Worm (Caenorhabditis elegans) whole organism, L3 larva: ENCODE data around the gene F09E5.3.

Source experiments
- ama-1 ChIP-seq: fragments of 150-350 bp; optimal IDR thresholded peaks from 2 replicates; lab custom pipeline; 2018
- elt-1 ChIP-seq: fragments of 150-350 bp; optimal IDR thresholded peaks from 2 replicates; lab custom pipeline; 2014; ENCODE audit warnings: missing biosample characterization, missing genetic modification characterization
- fos-1 ChIP-seq: fragments of 150-350 bp; optimal IDR thresholded peaks from 2 replicates; lab custom pipeline; 2014; ENCODE audit warnings: missing biosample characterization, missing genetic modification characterization
- nfya-1 ChIP-seq: sonication (generic microtip); optimal IDR thresholded peaks from 2 replicates; lab custom pipeline; 2017; ENCODE audit warnings: missing genetic modification characterization, mild to moderate bottlenecking, missing compliant biosample characterization, antibody characterized with exemption, moderate library complexity; ENCODE audit not compliant: insufficient read depth
- nhr-237 ChIP-seq: fragments of 150-350 bp; optimal IDR thresholded peaks from 2 replicates; lab custom pipeline; 2014; ENCODE audit warnings: missing biosample characterization, missing genetic modification characterization
- pqm-1 ChIP-seq: fragments of 150-350 bp; optimal IDR thresholded peaks from 2 replicates; lab custom pipeline; 2017; ENCODE audit warnings: missing biosample characterization, missing genetic modification characterization, inconsistent platforms
- snpc-4 ChIP-seq: fragments of 150-350 bp; optimal IDR thresholded peaks from 2 replicates; lab custom pipeline; 2014; ENCODE audit warnings: missing biosample characterization, missing genetic modification characterization

ce11 chrII:5393090-5393489, 19.3 kb downstream of the F09E5.3 start, which contains the start of gene brap-2:
- TF ChIP-seq ama-1 (lab: Kevin White, UChicago) (no peak), pqm-1 (no peak), elt-1 (tag; lab: Kevin White, UChicago) (no peak), nhr-237 (tag; lab: Kevin White, UChicago) (no peak), fos-1 (no peak), snpc-4 (tag; lab: Kevin White, UChicago) (no peak), nfya-1 (tag; lab: Kevin White, UChicago) (no peak)
